Fruit fly (Drosophila melanogaster) whole organism, prepupa: ENCODE measurements around the gene CRIF.

Source experiments
- Blimp-1 ChIP-seq: fragments of 200-800 bp; sonication (Bioruptor generic); optimal IDR thresholded peaks from 3 replicates; lab custom pipeline; 2017; ENCODE audit warnings: missing biosample characterization, missing genetic modification characterization, mild to moderate bottlenecking, moderate library complexity, missing genetic modification reagents
- CG10631 ChIP-seq: fragments of 200-800 bp; sonication (Bioruptor generic); optimal IDR thresholded peaks from 2 replicates; lab custom pipeline; 2016; ENCODE audit warnings: missing biosample characterization, missing genetic modification characterization
- CG11294 ChIP-seq: fragments of 200-800 bp; sonication (Bioruptor generic); IDR thresholded peaks from 2 replicates; pipeline ENCODE4 v1.3.6; 2022; ENCODE audit warnings: missing biosample characterization, missing genetic modification characterization
- CG11762 ChIP-seq: fragments of 200-800 bp; sonication (Bioruptor generic); optimal IDR thresholded peaks from 3 replicates; lab custom pipeline; 2016; ENCODE audit warnings: missing biosample characterization, missing genetic modification characterization; ENCODE audit not compliant: insufficient read depth
- CG15336 ChIP-seq: fragments of 200-800 bp; sonication (Bioruptor generic); IDR thresholded peaks from 2 replicates; pipeline ENCODE4 v1.3.6; 2022; ENCODE audit warnings: missing biosample characterization, missing genetic modification characterization
- CG3032 ChIP-seq: fragments of 200-800 bp; optimal IDR thresholded peaks from 2 replicates; lab custom pipeline; 2019; ENCODE audit warnings: missing biosample characterization, mild to moderate bottlenecking, missing genetic modification characterization, moderate library complexity
- CG31627 ChIP-seq: fragments of 200-800 bp; sonication (Bioruptor generic); optimal IDR thresholded peaks from 3 replicates; lab custom pipeline; 2016; ENCODE audit warnings: missing biosample characterization, missing genetic modification characterization
- CG34406 ChIP-seq: fragments of 200-800 bp; sonication (Bioruptor generic); optimal IDR thresholded peaks from 3 replicates; lab custom pipeline; 2016; ENCODE audit warnings: missing biosample characterization, missing genetic modification characterization
- CG4318 ChIP-seq: fragments of 200-800 bp; sonication (Bioruptor generic); optimal IDR thresholded peaks from 3 replicates; lab custom pipeline; 2017; ENCODE audit warnings: missing biosample characterization, mild to moderate bottlenecking, missing genetic modification characterization
- CG6276 ChIP-seq: fragments of 200-800 bp; sonication (Bioruptor generic); optimal IDR thresholded peaks from 2 replicates; lab custom pipeline; 2017; ENCODE audit warnings: missing biosample characterization, mild to moderate bottlenecking, missing genetic modification characterization
- CG6792 ChIP-seq: fragments of 200-800 bp; sonication (Bioruptor generic); optimal IDR thresholded peaks from 3 replicates; lab custom pipeline; 2016; ENCODE audit warnings: missing biosample characterization, missing genetic modification characterization
- CG6854 ChIP-seq: fragments of 200-800 bp; sonication (Bioruptor generic); optimal IDR thresholded peaks from 2 replicates; lab custom pipeline; 2017; ENCODE audit warnings: missing biosample characterization, mild to moderate bottlenecking, missing genetic modification characterization
- CG8119 ChIP-seq: fragments of 200-800 bp; sonication (Bioruptor generic); IDR thresholded peaks from 3 replicates; pipeline ENCODE4 v1.3.6; 2022; ENCODE audit warnings: missing biosample characterization, missing genetic modification characterization
- CG8319 ChIP-seq: fragments of 200-800 bp; sonication (Bioruptor generic); optimal IDR thresholded peaks from 3 replicates; lab custom pipeline; 2016; ENCODE audit warnings: missing biosample characterization, missing genetic modification characterization
- CG8632 ChIP-seq: fragments of 200-800 bp; sonication (Bioruptor generic); optimal IDR thresholded peaks from 3 replicates; lab custom pipeline; 2016; ENCODE audit warnings: missing biosample characterization, missing genetic modification characterization
- Eip75B ChIP-seq: fragments of 200-800 bp; sonication (Bioruptor generic); optimal IDR thresholded peaks from 3 replicates; lab custom pipeline; 2016; ENCODE audit warnings: missing biosample characterization, missing genetic modification characterization
- Eip78C ChIP-seq: fragments of 200-800 bp; sonication (Bioruptor generic); peaks from one replicate; lab custom pipeline; 2016; ENCODE audit warnings: missing biosample characterization, missing genetic modification characterization
- Eip93F ChIP-seq: fragments of 200-800 bp; sonication (Bioruptor generic); optimal IDR thresholded peaks from 2 replicates; lab custom pipeline; 2016; ENCODE audit warnings: missing biosample characterization, mild to moderate bottlenecking, missing genetic modification characterization
- Ets21C ChIP-seq: fragments of 200-800 bp; sonication (Bioruptor generic); optimal IDR thresholded peaks from 3 replicates; lab custom pipeline; 2016; ENCODE audit warnings: missing biosample characterization, missing genetic modification characterization
- Gug ChIP-seq: fragments of 200-800 bp; sonication (Bioruptor generic); IDR thresholded peaks from 2 replicates; pipeline ENCODE4 v1.3.6; 2022; ENCODE audit warnings: missing biosample characterization, missing genetic modification characterization
- Hr39 ChIP-seq: fragments of 200-800 bp; sonication (Bioruptor generic); optimal IDR thresholded peaks from 2 replicates; lab custom pipeline; 2016; ENCODE audit warnings: missing biosample characterization, missing genetic modification characterization
- Hr4 ChIP-seq: fragments of 200-800 bp; sonication (Bioruptor generic); optimal IDR thresholded peaks from 3 replicates; lab custom pipeline; 2016; ENCODE audit warnings: missing biosample characterization, missing genetic modification characterization
- Met ChIP-seq: fragments of 200-800 bp; sonication (Bioruptor generic); optimal IDR thresholded peaks from 3 replicates; lab custom pipeline; 2016; ENCODE audit warnings: missing biosample characterization, missing genetic modification characterization
- Smox ChIP-seq: fragments of 200-800 bp; sonication (Bioruptor generic); optimal IDR thresholded peaks from 3 replicates; lab custom pipeline; 2016; ENCODE audit warnings: missing biosample characterization, missing genetic modification characterization
- acj6 ChIP-seq: fragments of 200-800 bp; sonication (Bioruptor generic); optimal IDR thresholded peaks from 3 replicates; lab custom pipeline; 2016; ENCODE audit warnings: missing biosample characterization, missing genetic modification characterization
- cyc ChIP-seq: fragments of 200-800 bp; sonication (Bioruptor generic); optimal IDR thresholded peaks from 3 replicates; lab custom pipeline; 2016; ENCODE audit warnings: missing biosample characterization, missing genetic modification characterization
- dac ChIP-seq: fragments of 200-800 bp; sonication (Bioruptor generic); optimal IDR thresholded peaks from 2 replicates; lab custom pipeline; 2017; ENCODE audit warnings: missing biosample characterization, mild to moderate bottlenecking, missing genetic modification characterization
- dsx ChIP-seq: fragments of 200-800 bp; optimal IDR thresholded peaks from 3 replicates; lab custom pipeline; 2019; ENCODE audit warnings: missing biosample characterization, mild to moderate bottlenecking, missing genetic modification characterization, moderate library complexity; ENCODE audit not compliant: poor library complexity, severe bottlenecking
- esn ChIP-seq: fragments of 200-800 bp; sonication (Bioruptor generic); optimal IDR thresholded peaks from 2 replicates; lab custom pipeline; 2016; ENCODE audit warnings: missing biosample characterization, mild to moderate bottlenecking, missing genetic modification characterization, moderate library complexity
- fd59A ChIP-seq: fragments of 200-800 bp; sonication (Bioruptor generic); optimal IDR thresholded peaks from 2 replicates; lab custom pipeline; 2017; ENCODE audit warnings: missing biosample characterization, mild to moderate bottlenecking, missing genetic modification characterization, missing genetic modification reagents
- fd85E ChIP-seq: fragments of 200-800 bp; sonication (Bioruptor generic); optimal IDR thresholded peaks from 3 replicates; lab custom pipeline; 2016; ENCODE audit warnings: missing biosample characterization, missing genetic modification characterization
- fkh ChIP-seq: fragments of 200-800 bp; sonication (Bioruptor generic); optimal IDR thresholded peaks from 3 replicates; lab custom pipeline; 2017; ENCODE audit warnings: missing biosample characterization, mild to moderate bottlenecking, missing genetic modification characterization, moderate library complexity
- lz ChIP-seq: fragments of 200-800 bp; sonication (Bioruptor generic); optimal IDR thresholded peaks from 3 replicates; lab custom pipeline; 2016; ENCODE audit warnings: missing biosample characterization, missing genetic modification characterization
- net ChIP-seq: fragments of 200-800 bp; sonication (Bioruptor generic); optimal IDR thresholded peaks from 3 replicates; lab custom pipeline; 2016; ENCODE audit warnings: missing biosample characterization, missing genetic modification characterization
- pdm3 ChIP-seq: fragments of 200-800 bp; sonication (Bioruptor generic); optimal IDR thresholded peaks from 3 replicates; lab custom pipeline; 2016; ENCODE audit warnings: missing biosample characterization, missing genetic modification characterization
- salr ChIP-seq, 2 experiments: fragments of 200-800 bp; sonication (Bioruptor generic); optimal IDR thresholded peaks; 3 replicates each; lab custom pipeline; 2016 to 2018; ENCODE audit warnings: missing biosample characterization in 2 of 2, missing genetic modification characterization in 2 of 2, mild to moderate bottlenecking in 1 of 2
- spab ChIP-seq: fragments of 200-800 bp; sonication (Bioruptor generic); optimal IDR thresholded peaks from 2 replicates; lab custom pipeline; 2017; ENCODE audit warnings: missing biosample characterization, mild to moderate bottlenecking, missing genetic modification characterization, missing genetic modification reagents
- ss ChIP-seq, 2 experiments: fragments of 200-800 bp; sonication (Bioruptor generic); optimal IDR thresholded peaks; 2 replicates in 1 of 2; 3 replicates in 1 of 2; lab custom pipeline; 2017 to 2018; ENCODE audit warnings: mild to moderate bottlenecking in 2 of 2, missing biosample characterization in 2 of 2, missing genetic modification characterization in 2 of 2, moderate library complexity in 1 of 2
- svp ChIP-seq: fragments of 200-800 bp; sonication (Bioruptor generic); peaks from one replicate; lab custom pipeline; 2016; ENCODE audit warnings: missing biosample characterization, missing genetic modification characterization
- topi ChIP-seq: fragments of 200-800 bp; sonication (Bioruptor generic); optimal IDR thresholded peaks from 3 replicates; lab custom pipeline; 2016; ENCODE audit warnings: missing biosample characterization, missing genetic modification characterization

Gene CRIF

dm6 chr3L:21568848-21569372 lies at the start of gene CRIF, which contains the start of gene SMC5 (continued):
- no peak for TF ChIP-seq Gug
- TF ChIP-seq Met (GFP tag; lab: Kevin White, UChicago) = no peak
- TF ChIP-seq CG34406 (GFP tag; lab: Kevin White, UChicago) = no peak
- TF ChIP-seq CG6792 = no peak
- TF ChIP-seq CG8319 (GFP tag; lab: Kevin White, UChicago) = peak; percentile 5
- peak; percentile 0 for TF ChIP-seq CG11762
- no peak for TF ChIP-seq CG4318 (GFP tag; lab: Kevin White, UChicago)
- TF ChIP-seq cyc (GFP tag; lab: Kevin White, UChicago) = peak; percentile 53

- TF ChIP-seq fkh (peak; percentile 91), dac (GFP tag; lab: Kevin White, UChicago) (no peak)
- TF ChIP-seq, all 60 proteins: peak for 1
Observed at dm6 chr3L:21617354-21617753, 48.7 kb upstream of the CRIF start, which contains the start of the genes S1P and CG11307. Gene S1P (minus strand): TSS chr3L:21617376. Gene CG11307 (plus strand): TSS chr3L:21617623.

dm6 chr3L:21610535-21610934 lies 41.8 kb upstream of the CRIF start:
- TF ChIP-seq esn (GFP tag; lab: Kevin White, UChicago) (no peak), spab (GFP tag; lab: Kevin White, UChicago) (no peak)

- peak; percentile 9 for TF ChIP-seq pdm3 (GFP tag; lab: Kevin White, UChicago)
- peak; percentile 63 for TF ChIP-seq CG31627 (GFP tag; lab: Kevin White, UChicago)
- TF ChIP-seq Smox (GFP tag; lab: Kevin White, UChicago) = peak; percentile 6
- TF ChIP-seq Met (GFP tag; lab: Kevin White, UChicago) = peak; percentile 23
- no peak for TF ChIP-seq dsx (GFP tag; lab: Kevin White, UChicago)
- peak; percentile 61 for TF ChIP-seq cyc (GFP tag; lab: Kevin White, UChicago)
- TF ChIP-seq Hr39 (GFP tag; lab: Kevin White, UChicago) = peak; percentile 69
- peak; percentile 37 for TF ChIP-seq Ets21C (GFP tag; lab: Kevin White, UChicago)
- no peak for TF ChIP-seq topi (GFP tag; lab: Kevin White, UChicago)
- TF ChIP-seq fd85E (GFP tag; lab: Kevin White, UChicago) = no peak
- TF ChIP-seq CG10631 (GFP tag; lab: Kevin White, UChicago) = no peak
- TF ChIP-seq esn (GFP tag; lab: Kevin White, UChicago) = peak; percentile 43
- peak; percentile 36 for TF ChIP-seq lz (GFP tag; lab: Kevin White, UChicago)
- no peak for TF ChIP-seq CG8119 (GFP tag; lab: Robert Waterston, UW)
- peak; percentile 77 for TF ChIP-seq svp (GFP tag; lab: Kevin White, UChicago)
Observed at dm6 chr3L:21604265-21604664, 35.6 kb upstream of the CRIF start.

dm6 chr3L:21602275-21602674 lies 33.6 kb upstream of the CRIF start:
- TF ChIP-seq Ets21C (GFP tag; lab: Kevin White, UChicago) (no peak), Eip75B (GFP tag; lab: Kevin White, UChicago) (no peak), net (no peak), topi (GFP tag; lab: Kevin White, UChicago) (no peak), cyc (GFP tag; lab: Kevin White, UChicago) (no peak), dsx (GFP tag; lab: Kevin White, UChicago) (no peak), CG15336 (GFP tag; lab: Robert Waterston, UW) (no peak), salr (GFP tag; optimal IDR thresholded peaks at IDR 0.05; lab: Kevin White, UChicago) (no peak), spab (GFP tag; lab: Kevin White, UChicago) (peak; percentile 55), dac (GFP tag; lab: Kevin White, UChicago) (no peak), svp (GFP tag; lab: Kevin White, UChicago) (peak; percentile 45), fd59A (GFP tag; lab: Kevin White, UChicago) (peak; percentile 36), CG31627 (GFP tag; lab: Kevin White, UChicago) (no peak), Blimp-1 (no peak), CG8632 (GFP tag; lab: Kevin White, UChicago) (no peak), CG11762 (no peak), CG6854 (GFP tag; lab: Kevin White, UChicago) (no peak), Eip78C (GFP tag; lab: Kevin White, UChicago) (peak; percentile 71), Eip93F (GFP tag; lab: Kevin White, UChicago) (no peak), CG3032 (tag; lab: Kevin White, UChicago) (peak; percentile 39), lz (GFP tag; lab: Kevin White, UChicago) (no peak), CG6792 (no peak), Met (GFP tag; lab: Kevin White, UChicago) (no peak), CG11294 (GFP tag; lab: Robert Waterston, UW) (no peak), Hr4 (GFP tag; lab: Kevin White, UChicago) (no peak), CG10631 (GFP tag; lab: Kevin White, UChicago) (peak; percentile 45), acj6 (GFP tag; lab: Kevin White, UChicago) (peak; percentile 13), CG34406 (GFP tag; lab: Kevin White, UChicago) (peak; percentile 9), ss (GFP tag; optimal IDR thresholded peaks at IDR 0.05; lab: Kevin White, UChicago) (peak in 1 of 2 experiments; percentile 48), CG6276 (GFP tag; lab: Kevin White, UChicago) (no peak)
